3 worm cellular contexts compared by ENCODE assay signal in the genomic region with DNA sequence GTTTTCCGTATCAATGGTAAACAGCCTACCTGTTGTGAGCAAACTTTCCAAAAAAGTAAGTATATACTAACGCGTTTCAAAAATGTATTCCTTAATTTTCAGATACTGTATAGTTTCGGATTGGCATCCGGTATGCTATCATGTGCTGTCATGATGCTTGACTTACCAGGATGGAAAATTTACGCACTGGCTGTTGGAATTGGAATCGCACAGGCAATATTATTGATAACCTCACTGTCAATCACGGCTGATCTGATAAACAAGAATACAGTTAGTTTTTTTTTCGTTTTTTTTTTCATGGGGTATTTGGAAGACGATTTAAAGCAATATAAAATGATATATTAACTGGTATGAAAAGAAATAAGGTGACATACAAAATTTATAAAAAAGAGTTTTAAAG.
TF ChIP-seq lines count a peak whose summit lies in the region.

No protein-coding gene starts in this region.

TF ChIP-seq in whole organism, L3 larva, 47 proteins besides CTCF, POLR2A, EP300 and RAD21:
- TF ChIP-seq ama-1 (optimal IDR thresholded peaks at IDR 0.05; lab: Kevin White, UChicago) = no peak
- TF ChIP-seq elt-2 (tag; optimal IDR thresholded peaks at IDR 0.05; lab: Kevin White, UChicago) = peak; percentile 48
TF ChIP-seq in whole organism, L3 larva: peak in this region for 1.

TF ChIP-seq in whole organism, L4 larva, 104 proteins besides CTCF, POLR2A, EP300 and RAD21:
- TF ChIP-seq dve-1 (tag; optimal IDR thresholded peaks at IDR 0.05; lab: Kevin White, UChicago; ENCODE audit: insufficient read depth) = peak; percentile 53
- no peak for TF ChIP-seq R02D3.7 (tag; optimal IDR thresholded peaks at IDR 0.05; lab: Kevin White, UChicago)
- no peak for TF ChIP-seq D1046.2 (GFP tag; IDR thresholded peaks at IDR 0.05; lab: Robert Waterston, UW)
- TF ChIP-seq rbr-2 (tag; optimal IDR thresholded peaks at IDR 0.05; lab: Kevin White, UChicago) = no peak
- TF ChIP-seq dmd-6 (GFP tag; IDR thresholded peaks at IDR 0.05; lab: Robert Waterston, UW) = peak; percentile 86
- TF ChIP-seq daf-16 (GFP tag; optimal IDR thresholded peaks at IDR 0.05; lab: Kevin White, UChicago) = no peak
- TF ChIP-seq daf-16 (tag; optimal IDR thresholded peaks at IDR 0.05; lab: Kevin White, UChicago) = peak; percentile 47
- TF ChIP-seq hlh-11 (tag; optimal IDR thresholded peaks at IDR 0.05; lab: Kevin White, UChicago) = peak; percentile 32
- no peak for TF ChIP-seq unc-130 (GFP tag; optimal IDR thresholded peaks at IDR 0.05; lab: Kevin White, UChicago)
- 0 out of 2 replicates have a peak, but pooled peaks have one; percentile 36 for TF ChIP-seq tra-1 (GFP tag; IDR thresholded peaks at IDR 0.05; lab: Robert Waterston, UW)

TF ChIP-seq in whole organism, young adult, 124 proteins besides CTCF, POLR2A, EP300 and RAD21:
- TF ChIP-seq egl-44 (GFP tag; IDR thresholded peaks at IDR 0.05; lab: Robert Waterston, UW) (no peak), ets-4 (GFP tag; optimal IDR thresholded peaks at IDR 0.05; lab: Kevin White, UChicago) (peak; percentile 88), nhr-80 (tag; optimal IDR thresholded peaks at IDR 0.05; lab: Kevin White, UChicago) (peak; percentile 76)
